Worm (Caenorhabditis elegans) whole organism, mixed stage, embryonic: ENCODE results near the gene osm-9.
A peak's percentile ranks its signal among the peaks of the same experiment; 100 is the strongest.
"Not testable (repeated sequence)": the region's sequence is repeated elsewhere in the genome, so short reads cannot be mapped to it uniquely, and the experiment has no call there.

Experiments
- M03D4.4 ChIP-seq: sonication (generic microtip); optimal IDR thresholded peaks from 2 replicates; lab custom pipeline; 2017; ENCODE audit warnings: mild to moderate bottlenecking, missing genetic modification characterization, missing compliant biosample characterization
- bed-3 ChIP-seq: fragments of 200-800 bp; sonication (Bioruptor generic); optimal IDR thresholded peaks from 3 replicates; lab custom pipeline; 2018; ENCODE audit warnings: mild to moderate bottlenecking, missing genetic modification characterization, moderate library complexity, missing compliant biosample characterization
- blmp-1 ChIP-seq: fragments of 150-350 bp; optimal IDR thresholded peaks from 2 replicates; lab custom pipeline; 2014; ENCODE audit warnings: missing biosample characterization, missing genetic modification characterization
- ceh-39 ChIP-seq: fragments of 150-350 bp; optimal IDR thresholded peaks from 2 replicates; lab custom pipeline; 2014; ENCODE audit warnings: missing biosample characterization, missing genetic modification characterization
- ceh-43 ChIP-seq: fragments of 200-800 bp; sonication (Bioruptor generic); optimal IDR thresholded peaks from 2 replicates; lab custom pipeline; 2018; ENCODE audit warnings: mild to moderate bottlenecking, missing genetic modification characterization, moderate library complexity, missing compliant biosample characterization
- ceh-83 ChIP-seq: fragments of 200-800 bp; sonication (Bioruptor generic); optimal IDR thresholded peaks from 2 replicates; lab custom pipeline; 2018; ENCODE audit warnings: mild to moderate bottlenecking, missing genetic modification characterization, missing compliant biosample characterization
- ces-1 ChIP-seq: fragments of 150-350 bp; optimal IDR thresholded peaks from 2 replicates; lab custom pipeline; 2014; ENCODE audit warnings: missing biosample characterization, missing genetic modification reagents, missing genetic modification characterization
- cnd-1 ChIP-seq: fragments of 200-800 bp; sonication (Bioruptor generic); optimal IDR thresholded peaks from 2 replicates; lab custom pipeline; 2018; ENCODE audit warnings: mild to moderate bottlenecking, missing genetic modification characterization, missing compliant biosample characterization
- elt-3 ChIP-seq: fragments of 150-350 bp; optimal IDR thresholded peaks from 2 replicates; lab custom pipeline; 2014; ENCODE audit warnings: missing biosample characterization, missing genetic modification characterization
- flh-1 ChIP-seq: fragments of 200-800 bp; sonication (Bioruptor generic); optimal IDR thresholded peaks from 2 replicates; lab custom pipeline; 2018; ENCODE audit warnings: mild to moderate bottlenecking, missing genetic modification characterization, moderate library complexity, missing compliant biosample characterization
- ham-2 ChIP-seq: fragments of 200-800 bp; sonication (Bioruptor generic); optimal IDR thresholded peaks from 2 replicates; lab custom pipeline; 2018; ENCODE audit warnings: mild to moderate bottlenecking, missing genetic modification characterization, missing compliant biosample characterization
- hlh-1 ChIP-seq: fragments of 150-350 bp; optimal IDR thresholded peaks from 2 replicates; lab custom pipeline; 2014; ENCODE audit warnings: missing biosample characterization, missing genetic modification reagents, missing genetic modification characterization
- lin-13 ChIP-seq: fragments of 150-350 bp; optimal IDR thresholded peaks from 2 replicates; lab custom pipeline; 2014; ENCODE audit warnings: missing biosample characterization, missing genetic modification characterization
- lin-32 ChIP-seq: fragments of 200-800 bp; sonication (Bioruptor generic); optimal IDR thresholded peaks from 2 replicates; lab custom pipeline; 2018; ENCODE audit warnings: mild to moderate bottlenecking, missing genetic modification characterization, missing compliant biosample characterization
- lsy-2 ChIP-seq: fragments of 150-350 bp; optimal IDR thresholded peaks from 2 replicates; lab custom pipeline; 2014; ENCODE audit warnings: missing biosample characterization, missing genetic modification characterization
- mab-5 ChIP-seq: fragments of 150-350 bp; optimal IDR thresholded peaks from 2 replicates; lab custom pipeline; 2014; ENCODE audit warnings: missing biosample characterization, missing genetic modification characterization
- mep-1 ChIP-seq: fragments of 150-350 bp; optimal IDR thresholded peaks from 2 replicates; lab custom pipeline; 2017; ENCODE audit warnings: missing biosample characterization, missing genetic modification reagents, missing genetic modification characterization, inconsistent platforms
- mls-2 ChIP-seq: sonication (generic microtip); optimal IDR thresholded peaks from 2 replicates; lab custom pipeline; 2016; ENCODE audit warnings: mild to moderate bottlenecking, missing genetic modification characterization, moderate library complexity, missing compliant biosample characterization
- nhr-12 ChIP-seq: fragments of 150-350 bp; optimal IDR thresholded peaks from 2 replicates; lab custom pipeline; 2014; ENCODE audit warnings: missing biosample characterization, missing genetic modification characterization
- nhr-2 ChIP-seq: fragments of 150-350 bp; optimal IDR thresholded peaks from 2 replicates; lab custom pipeline; 2014; ENCODE audit warnings: missing biosample characterization, missing genetic modification characterization
- nhr-237 ChIP-seq: fragments of 150-350 bp; optimal IDR thresholded peaks from 2 replicates; lab custom pipeline; 2014; ENCODE audit warnings: missing biosample characterization, missing genetic modification characterization
- nhr-76 ChIP-seq: sonication (generic microtip); optimal IDR thresholded peaks from 2 replicates; lab custom pipeline; 2017; ENCODE audit warnings: missing biosample characterization, missing genetic modification characterization
- pha-4 ChIP-seq: fragments of 150-350 bp; optimal IDR thresholded peaks from 2 replicates; lab custom pipeline; 2018; ENCODE audit warnings: missing biosample characterization, missing genetic modification reagents, missing genetic modification characterization
- sem-2 ChIP-seq: fragments of 200-800 bp; sonication (Bioruptor generic); optimal IDR thresholded peaks from 2 replicates; lab custom pipeline; 2018; ENCODE audit warnings: mild to moderate bottlenecking, missing genetic modification characterization, missing compliant biosample characterization
- snpc-4 ChIP-seq: fragments of 150-350 bp; optimal IDR thresholded peaks from 2 replicates; lab custom pipeline; 2014; ENCODE audit warnings: missing biosample characterization, missing genetic modification characterization
- unc-120 ChIP-seq: sonication (generic microtip); optimal IDR thresholded peaks from 2 replicates; lab custom pipeline; 2017; ENCODE audit warnings: missing genetic modification characterization, missing compliant biosample characterization; ENCODE audit not compliant: poor library complexity, severe bottlenecking
- unc-62 ChIP-seq: fragments of 150-350 bp; optimal IDR thresholded peaks from 2 replicates; lab custom pipeline; 2014; ENCODE audit warnings: missing biosample characterization, missing genetic modification reagents, missing genetic modification characterization
- zip-8 ChIP-seq: fragments of 150-350 bp; optimal IDR thresholded peaks from 2 replicates; lab custom pipeline; 2014; ENCODE audit warnings: missing biosample characterization, missing genetic modification characterization
- ztf-11 ChIP-seq: fragments of 150-350 bp; optimal IDR thresholded peaks from 2 replicates; lab custom pipeline; 2014; ENCODE audit warnings: missing biosample characterization, missing genetic modification characterization

osm-9 gene

ce11 chrIV:3597356-3597755 is 40.1 kb upstream of the osm-9 start:
- TF ChIP-seq ces-1 (GFP tag; lab: Kevin White, UChicago), result no peak
- TF ChIP-seq sem-2 (GFP tag; lab: Kevin White, UChicago), result no peak
- no peak for TF ChIP-seq mab-5
- TF ChIP-seq cnd-1 (tag; lab: Kevin White, UChicago), result no peak
- no peak for TF ChIP-seq unc-120
- no peak for TF ChIP-seq ham-2
- no peak for TF ChIP-seq lin-13 (tag; lab: Kevin White, UChicago)
- TF ChIP-seq blmp-1 (tag; lab: Kevin White, UChicago), result no peak
- TF ChIP-seq ztf-11 (tag; lab: Kevin White, UChicago), result no peak
- TF ChIP-seq mep-1 (tag; lab: Kevin White, UChicago), result no peak
- no peak for TF ChIP-seq hlh-1 (tag; lab: Kevin White, UChicago)
- TF ChIP-seq M03D4.4 (tag; lab: Kevin White, UChicago), result no peak
- no peak for TF ChIP-seq lin-32 (GFP tag; lab: Kevin White, UChicago)
- TF ChIP-seq nhr-2, result no peak
- no peak for TF ChIP-seq unc-62
- TF ChIP-seq nhr-12 (tag; lab: Kevin White, UChicago), result no peak

- TF ChIP-seq pha-4 (tag; lab: Kevin White, UChicago), result no peak
These were observed 36.3 kb upstream of the osm-9 start, which contains the start of gene taf-2 for ce11 chrIV:3593513-3593912. Gene taf-2, minus strand, starts transcription at chrIV:3593613.

DNA sequence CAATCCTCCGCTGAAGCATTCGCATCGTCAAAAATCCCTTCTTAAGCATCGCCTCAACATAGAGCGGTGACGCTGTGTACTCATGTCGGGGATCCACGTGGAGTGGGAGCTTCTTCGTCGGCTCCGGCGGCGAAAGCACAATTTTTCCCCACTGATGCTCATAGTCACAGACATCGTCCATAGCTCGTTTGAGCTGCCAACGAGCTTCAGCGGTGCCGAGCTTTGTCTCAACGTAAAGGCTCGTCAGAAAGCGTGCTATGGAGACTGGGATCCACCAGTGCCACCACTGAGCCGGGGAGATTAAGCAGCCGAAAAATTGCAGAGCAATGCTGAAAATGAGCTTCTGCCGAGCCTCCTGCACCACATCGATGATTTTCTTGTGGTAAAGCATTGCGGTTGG is 33.6 kb upstream of the osm-9 start:
- TF ChIP-seq ceh-43 (GFP tag; lab: Kevin White, UChicago), result no peak
- TF ChIP-seq mls-2 (tag; lab: Kevin White, UChicago), result no peak
- TF ChIP-seq lin-13 (tag; lab: Kevin White, UChicago), result no peak
- TF ChIP-seq ceh-83, result no peak
- no peak for TF ChIP-seq nhr-2
- no peak for TF ChIP-seq ceh-39 (tag; lab: Kevin White, UChicago)
- TF ChIP-seq nhr-237, result no peak
- TF ChIP-seq sem-2 (GFP tag; lab: Kevin White, UChicago), result no peak
- no peak for TF ChIP-seq blmp-1 (tag; lab: Kevin White, UChicago)
- no peak for TF ChIP-seq cnd-1 (tag; lab: Kevin White, UChicago)
- TF ChIP-seq hlh-1 (tag; lab: Kevin White, UChicago), result no peak
- no peak for TF ChIP-seq snpc-4 (tag; lab: Kevin White, UChicago)
- no peak for TF ChIP-seq ham-2
- TF ChIP-seq lsy-2, result no peak
- TF ChIP-seq unc-120, result no peak
- TF ChIP-seq elt-3 (tag; lab: Kevin White, UChicago), result no peak
- no peak for TF ChIP-seq ztf-11 (tag; lab: Kevin White, UChicago)
- TF ChIP-seq zip-8 (tag; lab: Kevin White, UChicago), result no peak

- TF ChIP-seq snpc-4, mep-1, nhr-12 (tag; lab: Kevin White, UChicago): not testable (repeated sequence)
- TF ChIP-seq, all 35 proteins: peak for 0; not testable (repeated sequence) for 35
These were observed 25.6 kb upstream of the osm-9 start, which contains the start of gene blos-7 for ce11 chrIV:3582806-3583205. Gene blos-7, minus strand, starts transcription at chrIV:3582906.

DNA sequence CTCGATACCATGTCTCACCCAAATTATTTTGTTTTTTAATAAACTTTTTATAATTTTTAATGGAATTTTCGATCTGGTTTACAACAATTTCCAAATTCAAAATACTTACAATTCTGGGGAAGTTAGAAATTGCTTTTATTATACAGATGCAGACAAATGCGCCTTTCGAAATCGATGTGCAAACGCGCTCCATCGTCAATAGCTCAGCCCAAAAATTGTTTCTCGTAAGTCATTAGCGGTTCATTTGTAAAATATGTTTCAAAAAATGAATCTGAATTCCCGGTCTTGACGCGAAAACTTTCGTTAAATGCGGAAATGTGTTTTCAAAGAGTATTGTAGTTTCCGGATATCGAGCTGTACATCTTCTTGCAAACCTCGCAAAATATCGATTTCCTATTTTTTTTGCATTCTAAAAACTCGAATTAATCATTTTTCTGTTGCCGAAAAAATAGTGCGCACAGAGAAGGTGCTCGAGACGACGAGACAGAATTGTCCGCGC is 22.3 kb upstream of the osm-9 start, which contains the start of gene Y37E11B.1:
Y37E11B.1 (plus strand) TSS at position 145 of the 499 bp plus-strand sequence.
- TF ChIP-seq ceh-39 (tag; lab: Kevin White, UChicago) (no peak), flh-1 (GFP tag; lab: Kevin White, UChicago) (no peak), bed-3 (GFP tag; lab: Kevin White, UChicago) (no peak), mep-1 (tag; lab: Kevin White, UChicago) (peak; percentile 44)

DNA sequence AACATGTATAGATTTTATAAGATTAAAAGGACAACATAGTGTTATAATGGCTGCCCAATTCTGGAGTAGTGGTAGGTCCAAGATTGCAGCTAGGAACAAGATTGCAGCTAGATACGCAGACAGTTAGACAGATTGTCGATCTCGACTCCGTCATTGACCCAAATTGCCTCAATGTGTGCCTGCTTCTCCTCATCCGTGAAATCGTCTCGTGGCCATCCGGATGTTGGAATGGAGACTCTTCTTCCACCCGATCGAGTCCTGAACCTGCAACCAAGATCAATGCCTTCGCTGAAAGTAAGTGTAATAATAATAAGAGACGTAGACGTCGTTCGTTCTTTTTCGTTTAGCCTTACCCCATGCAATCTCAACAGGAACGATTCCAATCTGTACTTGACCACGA is 21.4 kb upstream of the osm-9 start:
- TF ChIP-seq mls-2 (tag; lab: Kevin White, UChicago) (no peak), unc-120 (peak; percentile 28)

ce11 chrIV:3578155-3578554 is 20.9 kb upstream of the osm-9 start, which contains the start of gene Y37E11B.2:
Gene Y37E11B.2, plus strand, starts transcription at chrIV:3578455.
- TF ChIP-seq blmp-1 (tag; lab: Kevin White, UChicago) (no peak), elt-3 (tag; lab: Kevin White, UChicago) (no peak), bed-3 (GFP tag; lab: Kevin White, UChicago) (no peak), nhr-76 (tag; lab: Kevin White, UChicago) (no peak), snpc-4 (tag; lab: Kevin White, UChicago) (no peak), nhr-237 (no peak), ztf-11 (tag; lab: Kevin White, UChicago) (no peak), mab-5 (no peak), nhr-2 (no peak), zip-8 (tag; lab: Kevin White, UChicago) (no peak), lin-32 (GFP tag; lab: Kevin White, UChicago) (no peak), ham-2 (no peak), unc-62 (no peak), lsy-2 (no peak), ces-1 (GFP tag; lab: Kevin White, UChicago) (no peak)
